Worm (Caenorhabditis elegans) whole organism, young adult: ENCODE measurements around the gene set-11.

ENCODE experiments used
- B0261.1 ChIP-seq: sonication (generic microtip); optimal IDR thresholded peaks from 2 replicates; lab custom pipeline; 2016; ENCODE audit warnings: mild to moderate bottlenecking, missing genetic modification characterization, moderate library complexity, missing compliant biosample characterization
- D2030.7 ChIP-seq: fragments of 200-800 bp; sonication (Bioruptor generic); IDR thresholded peaks from 2 replicates; pipeline ENCODE4 v1.3.6; 2022; ENCODE audit warnings: missing genetic modification reagents, missing genetic modification characterization, missing compliant biosample characterization
- F23B12.7 ChIP-seq: sonication (generic microtip); optimal IDR thresholded peaks from 2 replicates; lab custom pipeline; 2017; ENCODE audit warnings: missing genetic modification characterization, mild to moderate bottlenecking, missing compliant biosample characterization, antibody characterized with exemption, moderate library complexity; ENCODE audit not compliant: insufficient read depth
- F52B5.7 ChIP-seq: sonication (generic microtip); optimal IDR thresholded peaks from 2 replicates; lab custom pipeline; 2016; ENCODE audit warnings: mild to moderate bottlenecking, missing genetic modification characterization, missing compliant biosample characterization
- F57C9.4 ChIP-seq: sonication (generic microtip); optimal IDR thresholded peaks from 2 replicates; lab custom pipeline; 2017; ENCODE audit warnings: mild to moderate bottlenecking, missing genetic modification characterization, missing compliant biosample characterization
- K11D2.4 ChIP-seq: fragments of 200-800 bp; sonication (Bioruptor generic); IDR thresholded peaks from 2 replicates; pipeline ENCODE4 v1.3.6; 2022; ENCODE audit warnings: missing genetic modification reagents, missing genetic modification characterization, missing compliant biosample characterization
- K12H6.12 ChIP-seq: fragments of 200-800 bp; sonication (Bioruptor generic); optimal IDR thresholded peaks from 2 replicates; lab custom pipeline; 2018; ENCODE audit warnings: mild to moderate bottlenecking, missing genetic modification characterization, missing compliant biosample characterization
- Y53F4B.3 ChIP-seq: fragments of 200-800 bp; sonication (Bioruptor generic); IDR thresholded peaks from 2 replicates; pipeline ENCODE4 v1.3.6; 2022; ENCODE audit warnings: missing genetic modification reagents, missing genetic modification characterization, missing compliant biosample characterization
- Y53G8AR.9 ChIP-seq: fragments of 200-800 bp; sonication (Bioruptor generic); conservative IDR thresholded peaks from 2 replicates; pipeline ENCODE4 v1.3.6; 2022; ENCODE audit warnings: missing genetic modification reagents, missing genetic modification characterization, missing compliant biosample characterization
- ZK185.1 ChIP-seq: sonication (generic microtip); optimal IDR thresholded peaks from 2 replicates; lab custom pipeline; 2016; ENCODE audit warnings: mild to moderate bottlenecking, missing genetic modification characterization, missing compliant biosample characterization; ENCODE audit not compliant: poor library complexity, severe bottlenecking
- ama-1 ChIP-seq, 3 experiments: fragments of 150-350 bp in 1 of 3; sonication (generic microtip) in 2 of 3; optimal IDR thresholded peaks; 2 replicates each; lab custom pipeline; 2014 to 2018; ENCODE audit warnings: missing biosample characterization in 2 of 3, missing genetic modification characterization in 2 of 3, missing genetic modification reagents in 2 of 3
- aptf-2 ChIP-seq: fragments of 200-800 bp; sonication (Bioruptor generic); conservative IDR thresholded peaks from 2 replicates; pipeline ENCODE4 v1.3.6; 2022; ENCODE audit warnings: missing genetic modification reagents, missing genetic modification characterization, missing compliant biosample characterization
- atf-7 ChIP-seq: sonication (generic microtip); optimal IDR thresholded peaks from 2 replicates; lab custom pipeline; 2017; ENCODE audit warnings: mild to moderate bottlenecking, missing genetic modification characterization, missing compliant biosample characterization
- attf-3 ChIP-seq: fragments of 200-800 bp; sonication (Bioruptor generic); conservative IDR thresholded peaks from 2 replicates; pipeline ENCODE4 v1.3.6; 2022; ENCODE audit warnings: missing genetic modification reagents, missing genetic modification characterization, missing compliant biosample characterization
- attf-5 ChIP-seq: fragments of 200-800 bp; sonication (Bioruptor generic); optimal IDR thresholded peaks from 2 replicates; lab custom pipeline; 2018; ENCODE audit warnings: mild to moderate bottlenecking, missing genetic modification characterization, missing compliant biosample characterization
- bed-2 ChIP-seq: fragments of 200-800 bp; sonication (Bioruptor generic); IDR thresholded peaks from 2 replicates; pipeline ENCODE4 v1.3.6; 2022; ENCODE audit warnings: missing genetic modification reagents, missing genetic modification characterization, missing compliant biosample characterization
- ccch-3 ChIP-seq: fragments of 200-800 bp; sonication (Bioruptor generic); optimal IDR thresholded peaks from 2 replicates; lab custom pipeline; 2018; ENCODE audit warnings: mild to moderate bottlenecking, missing genetic modification characterization, missing compliant biosample characterization
- cebp-2 ChIP-seq: fragments of 200-800 bp; sonication (Bioruptor generic); IDR thresholded peaks from 2 replicates; pipeline ENCODE4 v1.3.6; 2022; ENCODE audit warnings: missing genetic modification characterization, missing compliant biosample characterization
- ceh-91 ChIP-seq: fragments of 200-800 bp; sonication (Bioruptor generic); IDR thresholded peaks from 2 replicates; pipeline ENCODE4 v1.3.6; 2022; ENCODE audit warnings: missing genetic modification reagents, missing genetic modification characterization, missing compliant biosample characterization
- die-1 ChIP-seq: sonication (generic microtip); optimal IDR thresholded peaks from 2 replicates; lab custom pipeline; 2016; ENCODE audit warnings: missing genotype, mild to moderate bottlenecking, missing genetic modification characterization, missing compliant biosample characterization
- dpl-1 ChIP-seq: fragments of 150-350 bp; optimal IDR thresholded peaks from 2 replicates; lab custom pipeline; 2014; ENCODE audit warnings: missing biosample characterization, missing genetic modification reagents, missing genetic modification characterization
- efl-1 ChIP-seq: fragments of 150-350 bp; optimal IDR thresholded peaks from 2 replicates; lab custom pipeline; 2014; ENCODE audit warnings: missing biosample characterization, missing genetic modification reagents, missing genetic modification characterization
- egl-18 ChIP-seq: fragments of 200-800 bp; sonication (Bioruptor generic); IDR thresholded peaks from 2 replicates; pipeline ENCODE4 v1.3.6; 2022; ENCODE audit warnings: missing genetic modification reagents, missing genetic modification characterization, missing compliant biosample characterization
- egrh-3 ChIP-seq: fragments of 200-800 bp; sonication (Bioruptor generic); IDR thresholded peaks from 2 replicates; pipeline ENCODE4 v1.3.6; 2022; ENCODE audit warnings: missing genetic modification reagents, missing genetic modification characterization, missing compliant biosample characterization
- him-1 ChIP-seq: sonication (generic microtip); optimal IDR thresholded peaks from 2 replicates; lab custom pipeline; 2016; ENCODE audit warnings: missing genotype, missing genetic modification reagents, missing genetic modification characterization, missing compliant biosample characterization
- hlh-26 ChIP-seq: fragments of 200-800 bp; sonication (Bioruptor generic); conservative IDR thresholded peaks from 2 replicates; pipeline ENCODE4 v1.3.6; 2022; ENCODE audit warnings: missing genetic modification reagents, missing genetic modification characterization, missing compliant biosample characterization
- hmg-20 ChIP-seq: fragments of 200-800 bp; sonication (Bioruptor generic); IDR thresholded peaks from 2 replicates; pipeline ENCODE4 v1.3.6; 2022; ENCODE audit warnings: missing genetic modification reagents, missing genetic modification characterization, missing compliant biosample characterization
- hsf-1 ChIP-seq: fragments of 200-800 bp; sonication (Bioruptor generic); IDR thresholded peaks from 2 replicates; pipeline ENCODE4 v1.3.6; 2022; ENCODE audit warnings: missing genetic modification reagents, missing genetic modification characterization, missing compliant biosample characterization
- let-526 ChIP-seq: fragments of 200-800 bp; sonication (Bioruptor generic); IDR thresholded peaks from 2 replicates; pipeline ENCODE4 v1.3.6; 2022; ENCODE audit warnings: missing genetic modification reagents, missing genetic modification characterization, missing compliant biosample characterization
- lin-26 ChIP-seq: fragments of 200-800 bp; sonication (Bioruptor generic); IDR thresholded peaks from 2 replicates; pipeline ENCODE4 v1.3.6; 2022; ENCODE audit warnings: missing genetic modification reagents, missing genetic modification characterization, missing compliant biosample characterization
- lin-35 ChIP-seq, 3 experiments: fragments of 150-350 bp in 2 of 3; sonication (generic microtip) in 1 of 3; optimal IDR thresholded peaks; 2 replicates each; lab custom pipeline; 2014 to 2018; ENCODE audit warnings: missing biosample characterization in 3 of 3, missing genetic modification characterization in 3 of 3, missing genetic modification reagents in 3 of 3
- lin-40 ChIP-seq: sonication (generic microtip); optimal IDR thresholded peaks from 2 replicates; lab custom pipeline; 2016; ENCODE audit warnings: missing genetic modification characterization, mild to moderate bottlenecking, missing compliant biosample characterization, missing genotype, missing genetic modification reagents
- lsy-27 ChIP-seq: sonication (generic microtip); optimal IDR thresholded peaks from 2 replicates; lab custom pipeline; 2017; ENCODE audit warnings: missing genetic modification characterization, mild to moderate bottlenecking, missing compliant biosample characterization, antibody characterized with exemption, missing genotype, borderline replicate concordance; ENCODE audit not compliant: insufficient read depth
- madf-10 ChIP-seq: sonication (generic microtip); optimal IDR thresholded peaks from 2 replicates; lab custom pipeline; 2016; ENCODE audit warnings: mild to moderate bottlenecking, missing genetic modification characterization, missing compliant biosample characterization
- madf-3 ChIP-seq: fragments of 200-800 bp; sonication (Bioruptor generic); IDR thresholded peaks from 2 replicates; pipeline ENCODE4 v1.3.6; 2022; ENCODE audit warnings: missing genetic modification reagents, missing genetic modification characterization, missing compliant biosample characterization
- mes-4 ChIP-seq: sonication (generic microtip); optimal IDR thresholded peaks from 2 replicates; lab custom pipeline; 2016; ENCODE audit warnings: missing genotype, missing genetic modification characterization, missing compliant biosample characterization
- nhr-27 ChIP-seq: fragments of 200-800 bp; sonication (Bioruptor generic); optimal IDR thresholded peaks from 2 replicates; lab custom pipeline; 2018; ENCODE audit warnings: mild to moderate bottlenecking, missing genetic modification characterization, moderate library complexity, missing compliant biosample characterization
- nhr-80 ChIP-seq: sonication (generic microtip); optimal IDR thresholded peaks from 2 replicates; lab custom pipeline; 2016; ENCODE audit warnings: missing genetic modification characterization, missing compliant biosample characterization
- rcor-1 ChIP-seq: fragments of 200-800 bp; sonication (Bioruptor generic); IDR thresholded peaks from 2 replicates; pipeline ENCODE4 v1.3.6; 2022; ENCODE audit warnings: missing genetic modification reagents, missing genetic modification characterization, missing compliant biosample characterization
- repo-1 ChIP-seq: sonication (generic microtip); optimal IDR thresholded peaks from 2 replicates; lab custom pipeline; 2017; ENCODE audit warnings: mild to moderate bottlenecking, missing genetic modification characterization, missing compliant biosample characterization
- sea-2 ChIP-seq: fragments of 200-800 bp; sonication (Bioruptor generic); IDR thresholded peaks from 2 replicates; pipeline ENCODE4 v1.3.6; 2022; ENCODE audit warnings: missing genetic modification characterization, missing compliant biosample characterization
- snpc-1.3 ChIP-seq: sonication (generic microtip); optimal IDR thresholded peaks from 2 replicates; lab custom pipeline; 2017; ENCODE audit warnings: missing genetic modification characterization, mild to moderate bottlenecking, missing compliant biosample characterization, antibody characterized with exemption, moderate library complexity, missing genotype, missing genetic modification reagents; ENCODE audit not compliant: insufficient read depth
- somi-1 ChIP-seq: fragments of 200-800 bp; sonication (Bioruptor generic); optimal IDR thresholded peaks from 2 replicates; lab custom pipeline; 2018; ENCODE audit warnings: mild to moderate bottlenecking, missing genetic modification characterization, missing compliant biosample characterization
- tbp1 ChIP-seq: fragments of 200-800 bp; sonication (Bioruptor generic); optimal IDR thresholded peaks from 2 replicates; lab custom pipeline; 2018; ENCODE audit warnings: mild to moderate bottlenecking, missing genetic modification characterization, missing compliant biosample characterization
- unc-62 ChIP-seq: fragments of 150-350 bp; optimal IDR thresholded peaks from 2 replicates; lab custom pipeline; 2014; ENCODE audit warnings: missing biosample characterization, missing genetic modification reagents, missing genetic modification characterization
- ztf-22 ChIP-seq: fragments of 200-800 bp; sonication (Bioruptor generic); optimal IDR thresholded peaks from 2 replicates; lab custom pipeline; 2018; ENCODE audit warnings: mild to moderate bottlenecking, missing genetic modification characterization, moderate library complexity, missing compliant biosample characterization

Gene set-11

ce11 chrII:2734266-2734665 is 41.9 kb upstream of the set-11 start:
- no peak for TF ChIP-seq lin-26
- TF ChIP-seq dpl-1 (GFP tag; lab: Kevin White, UChicago): no peak
- TF ChIP-seq Y53F4B.3 (GFP tag; lab: Robert Waterston, UW): no peak
- TF ChIP-seq ZK185.1 (tag; lab: Kevin White, UChicago): no peak
- TF ChIP-seq F23B12.7 (tag; lab: Kevin White, UChicago): no peak
- no peak for TF ChIP-seq D2030.7 (GFP tag; lab: Robert Waterston, UW)
- no peak for TF ChIP-seq ztf-22
- no peak for TF ChIP-seq efl-1
- no peak for TF ChIP-seq cebp-2 (GFP tag; lab: Robert Waterston, UW)
- no peak for TF ChIP-seq aptf-2 (GFP tag; lab: Robert Waterston, UW)
- TF ChIP-seq bed-2: no peak
- no peak for TF ChIP-seq tbp1 (GFP tag; lab: Kevin White, UChicago)

ce11 chrII:2730647-2731046 is 38.3 kb upstream of the set-11 start:
- TF ChIP-seq egrh-3 (GFP tag; lab: Robert Waterston, UW) (no peak), sea-2 (GFP tag; lab: Robert Waterston, UW) (no peak), K11D2.4 (GFP tag; lab: Robert Waterston, UW) (no peak), madf-3 (no peak), ceh-91 (GFP tag; lab: Robert Waterston, UW) (no peak), hlh-26 (no peak), B0261.1 (tag; lab: Kevin White, UChicago) (no peak), mes-4 (no peak), egl-18 (GFP tag; lab: Robert Waterston, UW) (no peak), repo-1 (tag; lab: Kevin White, UChicago) (no peak), lin-35 (GFP tag; optimal IDR thresholded peaks at IDR 0.05; lab: Kevin White, UChicago) (no peak), aptf-2 (GFP tag; lab: Robert Waterston, UW) (no peak), madf-10 (tag; lab: Kevin White, UChicago) (no peak)

DNA sequence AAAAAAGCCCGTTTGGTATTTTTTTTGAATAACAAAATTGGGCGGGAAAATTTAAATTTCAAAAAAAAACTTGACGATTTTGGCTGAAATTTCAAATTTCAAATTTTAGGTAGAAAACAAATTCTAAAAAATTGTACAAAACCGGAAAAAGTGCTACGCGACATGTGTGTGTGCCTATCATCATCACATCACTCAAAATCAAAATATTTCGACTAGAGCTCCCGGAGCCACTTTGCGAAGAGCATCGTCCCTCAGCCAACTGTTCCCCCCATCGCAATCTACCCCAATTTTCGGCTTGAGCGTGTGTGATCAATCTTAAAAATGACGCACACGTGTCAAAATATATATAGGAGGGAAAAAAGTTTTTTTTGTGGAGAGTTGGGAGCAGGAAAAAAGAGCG is 34.4 kb upstream of the set-11 start:
- TF ChIP-seq attf-5 (GFP tag; lab: Kevin White, UChicago) (no peak), hsf-1 (no peak), let-526 (GFP tag; lab: Robert Waterston, UW) (no peak), attf-3 (GFP tag; lab: Robert Waterston, UW) (no peak), F57C9.4 (tag; lab: Kevin White, UChicago) (no peak), unc-62 (GFP tag; lab: Kevin White, UChicago) (no peak), hmg-20 (GFP tag; lab: Robert Waterston, UW) (no peak), die-1 (no peak), lsy-27 (tag; lab: Kevin White, UChicago) (no peak), snpc-1.3 (tag; lab: Kevin White, UChicago) (no peak), atf-7 (tag; lab: Kevin White, UChicago) (no peak)

DNA sequence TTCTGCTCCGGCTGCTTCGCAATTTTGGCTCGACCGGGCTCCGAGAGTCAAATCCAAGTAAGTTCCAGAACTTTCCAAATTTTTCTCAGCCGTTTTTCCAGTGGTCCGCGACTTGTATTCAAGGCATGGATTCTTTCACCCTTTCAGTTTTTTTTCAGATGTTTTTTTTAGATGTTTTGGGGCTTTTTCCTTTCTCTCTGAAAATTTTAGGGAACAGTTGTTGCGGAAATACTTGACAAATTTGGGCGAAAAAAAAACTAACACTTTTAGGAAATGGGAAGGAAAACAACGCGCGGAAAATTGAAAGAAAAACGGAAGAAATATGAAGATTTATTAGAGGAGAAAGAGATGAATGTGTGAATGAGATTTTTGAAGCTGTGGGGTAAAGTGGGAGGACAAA is 33.2 kb upstream of the set-11 start, which contains the start of the genes T05A8.11 and nep-2:
Gene T05A8.11 (minus strand): TSS at position 101 of the 400 bp plus-strand sequence.
Gene nep-2 (minus strand): TSS at position 192 of the 400 bp plus-strand sequence.
- TF ChIP-seq ccch-3: no peak
- no peak for TF ChIP-seq rcor-1 (GFP tag; lab: Robert Waterston, UW)
- no peak for TF ChIP-seq nhr-80
- no peak for TF ChIP-seq K12H6.12 (tag; lab: Kevin White, UChicago)
- TF ChIP-seq Y53G8AR.9 (GFP tag; lab: Robert Waterston, UW): no peak
- TF ChIP-seq him-1: no peak
- no peak for TF ChIP-seq repo-1 (tag; lab: Kevin White, UChicago)
- TF ChIP-seq nhr-27 (tag; lab: Kevin White, UChicago): no peak
- no peak for TF ChIP-seq F52B5.7 (tag; lab: Kevin White, UChicago)
- no peak for TF ChIP-seq somi-1 (GFP tag; lab: Kevin White, UChicago)
- no peak for TF ChIP-seq egrh-3 (GFP tag; lab: Robert Waterston, UW)
- TF ChIP-seq lin-40 (tag; lab: Kevin White, UChicago): no peak
- no peak for TF ChIP-seq D2030.7 (GFP tag; lab: Robert Waterston, UW)
- TF ChIP-seq ama-1 (optimal IDR thresholded peaks at IDR 0.05; lab: Kevin White, UChicago): no peak
- TF ChIP-seq ama-1 (GFP tag; optimal IDR thresholded peaks at IDR 0.05; lab: Kevin White, UChicago): no peak
- no peak for TF ChIP-seq efl-1
